Worm (Caenorhabditis elegans): ENCODE data around the gene hsp-25.

Gene hsp-25

ce11 chrX:6039544-6039943, at the start of gene hsp-25:
Gene hsp-25, minus strand, starts transcription at chrX:6039644.
- TF ChIP-seq ztf-29 (GFP tag; IDR thresholded peaks at IDR 0.05) (no peak), T22C8.4 (GFP tag; IDR thresholded peaks at IDR 0.05) (no peak), ztf-23 (GFP tag; IDR thresholded peaks at IDR 0.05) (no peak), tab-1 (GFP tag; IDR thresholded peaks at IDR 0.05) (no peak), cog-1 (tag; optimal IDR thresholded peaks at IDR 0.05) (no peak), flt-1 (GFP tag; IDR thresholded peaks at IDR 0.05) (no peak), klf-2 (GFP tag; conservative IDR thresholded peaks at IDR 0.05) (no peak), med-1 (GFP tag; optimal IDR thresholded peaks at IDR 0.05; ENCODE audit: insufficient read depth) (no peak), ref-1 (GFP tag; conservative IDR thresholded peaks at IDR 0.05) (no peak)

- TF ChIP-seq ztf-29 (GFP tag; IDR thresholded peaks at IDR 0.05) (no peak), med-1 (GFP tag; optimal IDR thresholded peaks at IDR 0.05; ENCODE audit: insufficient read depth) (no peak)
These were observed 49.3 kb upstream of the hsp-25 start for ce11 chrX:6088718-6089117.

ce11 chrX:6087676-6088075, 48.2 kb upstream of the hsp-25 start, which contains the start of gene C45B2.8:
Gene C45B2.8, plus strand, starts transcription at chrX:6087976.
- TF ChIP-seq cog-1 (tag; optimal IDR thresholded peaks at IDR 0.05) = no peak
- no peak for TF ChIP-seq ztf-29 (GFP tag; IDR thresholded peaks at IDR 0.05)
- TF ChIP-seq ztf-23 (GFP tag; IDR thresholded peaks at IDR 0.05) = no peak
- no peak for TF ChIP-seq klf-2 (GFP tag; conservative IDR thresholded peaks at IDR 0.05)

- no peak for TF ChIP-seq klf-2 (GFP tag; conservative IDR thresholded peaks at IDR 0.05)
- TF ChIP-seq cog-1 (tag; optimal IDR thresholded peaks at IDR 0.05) = no peak
- no peak for TF ChIP-seq T22C8.4 (GFP tag; IDR thresholded peaks at IDR 0.05)
- no peak for TF ChIP-seq flt-1 (GFP tag; IDR thresholded peaks at IDR 0.05)
- TF ChIP-seq tab-1 (GFP tag; IDR thresholded peaks at IDR 0.05) = no peak
- no peak for TF ChIP-seq ref-1 (GFP tag; conservative IDR thresholded peaks at IDR 0.05)
- no peak for TF ChIP-seq ztf-29 (GFP tag; IDR thresholded peaks at IDR 0.05)
- no peak for TF ChIP-seq ztf-23 (GFP tag; IDR thresholded peaks at IDR 0.05)
- TF ChIP-seq med-1 (GFP tag; optimal IDR thresholded peaks at IDR 0.05; ENCODE audit: insufficient read depth) = no peak
These were observed 46.4 kb upstream of the hsp-25 start, which contains the start of gene C45B2.1 for ce11 chrX:6085824-6086223. Gene C45B2.1, plus strand, starts transcription at chrX:6086124.

- TF ChIP-seq tab-1 (GFP tag; IDR thresholded peaks at IDR 0.05) = no peak
- TF ChIP-seq ref-1 (GFP tag; conservative IDR thresholded peaks at IDR 0.05) = no peak
- TF ChIP-seq T22C8.4 (GFP tag; IDR thresholded peaks at IDR 0.05) = no peak
- TF ChIP-seq flt-1 (GFP tag; IDR thresholded peaks at IDR 0.05) = no peak
- no peak for TF ChIP-seq ztf-29 (GFP tag; IDR thresholded peaks at IDR 0.05)
- no peak for TF ChIP-seq klf-2 (GFP tag; conservative IDR thresholded peaks at IDR 0.05)
- TF ChIP-seq cog-1 (tag; optimal IDR thresholded peaks at IDR 0.05) = no peak
- TF ChIP-seq ztf-23 (GFP tag; IDR thresholded peaks at IDR 0.05) = no peak
- TF ChIP-seq med-1 (GFP tag; optimal IDR thresholded peaks at IDR 0.05; ENCODE audit: insufficient read depth) = no peak
These were observed 45.0 kb upstream of the hsp-25 start, which contains the start of gene C45B2.2 for ce11 chrX:6084439-6084838. Gene C45B2.2, plus strand, starts transcription at chrX:6084739.

- TF ChIP-seq flt-1 (GFP tag; IDR thresholded peaks at IDR 0.05) = no peak
- no peak for TF ChIP-seq T22C8.4 (GFP tag; IDR thresholded peaks at IDR 0.05)
- no peak for TF ChIP-seq ref-1 (GFP tag; conservative IDR thresholded peaks at IDR 0.05)
- no peak for TF ChIP-seq klf-2 (GFP tag; conservative IDR thresholded peaks at IDR 0.05)
These were observed 43.2 kb upstream of the hsp-25 start, which contains the start of gene C45B2.3 for ce11 chrX:6082660-6083059. Gene C45B2.3, plus strand, starts transcription at chrX:6082960.

- no peak for TF ChIP-seq cog-1 (tag; optimal IDR thresholded peaks at IDR 0.05)
- no peak for TF ChIP-seq ref-1 (GFP tag; conservative IDR thresholded peaks at IDR 0.05)
- TF ChIP-seq ztf-29 (GFP tag; IDR thresholded peaks at IDR 0.05) = no peak
- no peak for TF ChIP-seq flt-1 (GFP tag; IDR thresholded peaks at IDR 0.05)
- TF ChIP-seq ztf-23 (GFP tag; IDR thresholded peaks at IDR 0.05) = no peak
- no peak for TF ChIP-seq T22C8.4 (GFP tag; IDR thresholded peaks at IDR 0.05)
- TF ChIP-seq tab-1 (GFP tag; IDR thresholded peaks at IDR 0.05) = no peak
- no peak for TF ChIP-seq klf-2 (GFP tag; conservative IDR thresholded peaks at IDR 0.05)
- TF ChIP-seq med-1 (GFP tag; optimal IDR thresholded peaks at IDR 0.05; ENCODE audit: insufficient read depth) = no peak
These were observed 42.3 kb upstream of the hsp-25 start for ce11 chrX:6081793-6082192.

ce11 chrX:6075209-6075608, 35.8 kb upstream of the hsp-25 start, which contains the start of gene lgc-58:
Gene lgc-58, plus strand, starts transcription at chrX:6075509.
- no peak for TF ChIP-seq T22C8.4 (GFP tag; IDR thresholded peaks at IDR 0.05)
- TF ChIP-seq ref-1 (GFP tag; conservative IDR thresholded peaks at IDR 0.05) = no peak
- no peak for TF ChIP-seq med-1 (GFP tag; optimal IDR thresholded peaks at IDR 0.05; ENCODE audit: insufficient read depth)
- TF ChIP-seq tab-1 (GFP tag; IDR thresholded peaks at IDR 0.05) = no peak
- no peak for TF ChIP-seq ztf-23 (GFP tag; IDR thresholded peaks at IDR 0.05)
- TF ChIP-seq ztf-29 (GFP tag; IDR thresholded peaks at IDR 0.05) = no peak
- TF ChIP-seq flt-1 (GFP tag; IDR thresholded peaks at IDR 0.05) = no peak
- TF ChIP-seq klf-2 (GFP tag; conservative IDR thresholded peaks at IDR 0.05) = no peak

ce11 chrX:6066618-6067017, 27.2 kb upstream of the hsp-25 start:
- TF ChIP-seq tab-1 (GFP tag; IDR thresholded peaks at IDR 0.05) (no peak), cog-1 (tag; optimal IDR thresholded peaks at IDR 0.05) (peak; percentile 18), ref-1 (GFP tag; conservative IDR thresholded peaks at IDR 0.05) (no peak)

- TF ChIP-seq ztf-29 (GFP tag; IDR thresholded peaks at IDR 0.05) (no peak), ref-1 (GFP tag; conservative IDR thresholded peaks at IDR 0.05) (no peak), T22C8.4 (GFP tag; IDR thresholded peaks at IDR 0.05) (no peak), med-1 (GFP tag; optimal IDR thresholded peaks at IDR 0.05; ENCODE audit: insufficient read depth) (no peak), klf-2 (GFP tag; conservative IDR thresholded peaks at IDR 0.05) (no peak), flt-1 (GFP tag; IDR thresholded peaks at IDR 0.05) (no peak), cog-1 (tag; optimal IDR thresholded peaks at IDR 0.05) (no peak), tab-1 (GFP tag; IDR thresholded peaks at IDR 0.05) (no peak), ztf-23 (GFP tag; IDR thresholded peaks at IDR 0.05) (no peak)
These were observed 26.6 kb upstream of the hsp-25 start, which contains the start of gene ptr-4 for ce11 chrX:6065936-6066452. Gene ptr-4, minus strand, starts transcription at chrX:6065986.

All from whole organism, midembryonic.